Fruit fly (Drosophila melanogaster) whole organism, embryonic: ENCODE data around the gene CG9106.
A peak's percentile ranks its signal among the peaks of the same experiment; 100 is the strongest.

ENCODE experiments used
- Abd-B ChIP-seq: fragments of 200-800 bp; sonication (Bioruptor generic); optimal IDR thresholded peaks from 2 replicates; lab custom pipeline; 2018; ENCODE audit warnings: missing biosample characterization, mild to moderate bottlenecking, missing genetic modification characterization, moderate library complexity
- Atf-2 ChIP-seq: fragments of 200-800 bp; sonication (Bioruptor generic); optimal IDR thresholded peaks from 2 replicates; lab custom pipeline; 2016; ENCODE audit warnings: missing biosample characterization, missing genetic modification characterization
- Awh ChIP-seq: fragments of 200-800 bp; sonication (Bioruptor generic); IDR thresholded peaks from 2 replicates; pipeline ENCODE4, ENCODE4 v1.3.6; 2022; ENCODE audit warnings: missing biosample characterization, missing genetic modification characterization
- CG10654 ChIP-seq: fragments of 200-800 bp; sonication (Bioruptor generic); optimal IDR thresholded peaks from 2 replicates; lab custom pipeline; 2016; ENCODE audit warnings: missing biosample characterization, missing genetic modification characterization
- CG10959 ChIP-seq: fragments of 200-800 bp; sonication (Bioruptor generic); IDR thresholded peaks from 2 replicates; pipeline ENCODE4 v1.3.6; 2022; ENCODE audit warnings: missing biosample characterization, missing genetic modification characterization
- CG11093 ChIP-seq: fragments of 200-800 bp; sonication (Bioruptor generic); IDR thresholded peaks from 3 replicates; pipeline ENCODE4 v1.3.6; 2022; ENCODE audit warnings: missing biosample characterization, missing genetic modification characterization
- CG12104 ChIP-seq: fragments of 200-800 bp; sonication (Bioruptor generic); optimal IDR thresholded peaks from 3 replicates; lab custom pipeline; 2016; ENCODE audit warnings: missing biosample characterization, missing genetic modification characterization
- CG12942 ChIP-seq: fragments of 200-800 bp; sonication (Bioruptor generic); optimal IDR thresholded peaks from 3 replicates; lab custom pipeline; 2016; ENCODE audit warnings: missing biosample characterization, missing genetic modification characterization
- CG14014 ChIP-seq: fragments of 200-800 bp; sonication (Bioruptor generic); IDR thresholded peaks from 2 replicates; pipeline ENCODE4 v1.3.6; 2022; ENCODE audit warnings: missing biosample characterization, missing genetic modification characterization
- CG18262 ChIP-seq: fragments of 200-800 bp; optimal IDR thresholded peaks from 3 replicates; lab custom pipeline; 2019; ENCODE audit warnings: missing biosample characterization, mild to moderate bottlenecking, missing genetic modification characterization, moderate library complexity
- CG18619 ChIP-seq: fragments of 200-800 bp; sonication (Bioruptor generic); optimal IDR thresholded peaks from 3 replicates; lab custom pipeline; 2017; ENCODE audit warnings: missing biosample characterization, mild to moderate bottlenecking, missing genetic modification characterization
- CG2129 ChIP-seq: fragments of 200-800 bp; sonication (Bioruptor generic); IDR thresholded peaks from 2 replicates; pipeline ENCODE4 v1.3.6; 2022; ENCODE audit warnings: missing biosample characterization, missing genetic modification characterization; ENCODE audit not compliant: partially characterized antibody
- CG30403 ChIP-seq: fragments of 200-800 bp; sonication (Bioruptor generic); optimal IDR thresholded peaks from 3 replicates; lab custom pipeline; 2016; ENCODE audit warnings: missing biosample characterization, missing genetic modification characterization
- CG3163 ChIP-seq: fragments of 200-800 bp; sonication (Bioruptor generic); optimal IDR thresholded peaks from 3 replicates; lab custom pipeline; 2016; ENCODE audit warnings: missing biosample characterization, missing genetic modification characterization
- CG3726 ChIP-seq: fragments of 200-800 bp; sonication (Bioruptor generic); IDR thresholded peaks from 3 replicates; pipeline ENCODE4, ENCODE4 v1.3.6; 2022; ENCODE audit warnings: missing biosample characterization, missing genetic modification characterization
- CG3995 ChIP-seq: fragments of 200-800 bp; sonication (Bioruptor generic); optimal IDR thresholded peaks from 3 replicates; lab custom pipeline; 2016; ENCODE audit warnings: missing biosample characterization, missing genetic modification characterization
- CG4404 ChIP-seq: fragments of 200-800 bp; sonication (Bioruptor generic); IDR thresholded peaks from 2 replicates; pipeline ENCODE4 v1.3.6; 2022; ENCODE audit warnings: missing biosample characterization, missing genetic modification characterization
- CG7556 ChIP-seq: fragments of 200-800 bp; sonication (Bioruptor generic); optimal IDR thresholded peaks from 2 replicates; lab custom pipeline; 2017; ENCODE audit warnings: missing biosample characterization, mild to moderate bottlenecking, missing genetic modification characterization
- CG8388 ChIP-seq: fragments of 200-800 bp; sonication (Bioruptor generic); optimal IDR thresholded peaks from 2 replicates; lab custom pipeline; 2019; ENCODE audit warnings: missing biosample characterization, mild to moderate bottlenecking, missing genetic modification characterization, moderate library complexity
- CG8924 ChIP-seq: fragments of 200-800 bp; optimal IDR thresholded peaks from 3 replicates; lab custom pipeline; 2019; ENCODE audit warnings: missing biosample characterization, mild to moderate bottlenecking, missing genetic modification characterization, moderate library complexity
- CG9797 ChIP-seq: fragments of 200-800 bp; sonication (Bioruptor generic); optimal IDR thresholded peaks from 3 replicates; lab custom pipeline; 2018; ENCODE audit warnings: missing biosample characterization, mild to moderate bottlenecking, missing genetic modification characterization
- Camta ChIP-seq: fragments of 200-800 bp; sonication (Bioruptor generic); optimal IDR thresholded peaks from 2 replicates; lab custom pipeline; 2016; ENCODE audit warnings: missing biosample characterization, missing genetic modification characterization
- Hr78 ChIP-seq, 2 experiments: fragments of 200-800 bp in 1 of 2; fragments of >200 bp in 1 of 2; sonication (Bioruptor generic) in 1 of 2; optimal IDR thresholded peaks; 2 replicates each; lab custom pipeline; 2017 to 2019; ENCODE audit warnings: missing biosample characterization in 2 of 2, missing genetic modification characterization in 2 of 2, mild to moderate bottlenecking in 1 of 2, moderate library complexity in 1 of 2
- Kr ChIP-seq: fragments of 200-800 bp; sonication (Bioruptor generic); optimal IDR thresholded peaks from 2 replicates; lab custom pipeline; 2017; ENCODE audit warnings: missing biosample characterization, mild to moderate bottlenecking, missing genetic modification characterization
- MESR4 ChIP-seq: fragments of 200-800 bp; sonication (Bioruptor generic); optimal IDR thresholded peaks from 2 replicates; lab custom pipeline; 2018; ENCODE audit warnings: missing biosample characterization, mild to moderate bottlenecking, missing genetic modification characterization, moderate library complexity
- Mrtf ChIP-seq: fragments of 200-800 bp; sonication (Bioruptor generic); IDR thresholded peaks from 3 replicates; pipeline ENCODE4 v1.3.6; 2022; ENCODE audit warnings: missing biosample characterization, missing genetic modification characterization
- Pdp1 ChIP-seq, 2 experiments: fragments of 200-800 bp; sonication (Bioruptor generic); optimal IDR thresholded peaks; 3 replicates each; lab custom pipeline; 2016; ENCODE audit warnings: missing biosample characterization in 2 of 2, missing genetic modification characterization in 2 of 2, mild to moderate bottlenecking in 1 of 2, moderate library complexity in 1 of 2
- Sox102F ChIP-seq: fragments of 200-800 bp; sonication (Bioruptor generic); optimal IDR thresholded peaks from 2 replicates; lab custom pipeline; 2018; ENCODE audit warnings: missing biosample characterization, mild to moderate bottlenecking, missing genetic modification characterization, moderate library complexity
- Spps ChIP-seq: fragments of 200-800 bp; sonication (Bioruptor generic); optimal IDR thresholded peaks from 2 replicates; lab custom pipeline; 2018; ENCODE audit warnings: missing biosample characterization, mild to moderate bottlenecking, missing genetic modification characterization
- Sry-β ChIP-seq: fragments of 200-800 bp; sonication (Bioruptor generic); optimal IDR thresholded peaks from 2 replicates; lab custom pipeline; 2018; ENCODE audit warnings: missing biosample characterization, mild to moderate bottlenecking, missing genetic modification characterization, moderate library complexity
- Ssrp ChIP-seq: fragments of 200-800 bp; sonication (Bioruptor generic); optimal IDR thresholded peaks from 2 replicates; lab custom pipeline; 2018; ENCODE audit warnings: missing biosample characterization, mild to moderate bottlenecking, missing genetic modification characterization, moderate library complexity
- Stat92E ChIP-seq, 3 experiments: fragments of >200 bp in 2 of 3; fragments of 200-800 bp in 1 of 3; sonication (Bioruptor generic) in 1 of 3; optimal IDR thresholded peaks; 2 replicates each; lab custom pipeline; 2017 to 2019; ENCODE audit warnings: missing biosample characterization in 3 of 3, missing genetic modification characterization in 3 of 3, mild to moderate bottlenecking in 1 of 3, moderate library complexity in 1 of 3
- al ChIP-seq: fragments of 200-800 bp; sonication (Bioruptor generic); IDR thresholded peaks from 2 replicates; pipeline ENCODE4 v1.3.6; 2022; ENCODE audit warnings: missing biosample characterization, missing genetic modification characterization
- ap ChIP-seq: fragments of 200-800 bp; sonication (Bioruptor generic); IDR thresholded peaks from 2 replicates; pipeline ENCODE4 v1.3.6; 2022; ENCODE audit warnings: missing biosample characterization, missing genetic modification characterization
- chif ChIP-seq, 2 experiments: fragments of 200-800 bp; sonication (Bioruptor generic); optimal IDR thresholded peaks; 3 replicates each; lab custom pipeline; 2016; ENCODE audit warnings: missing biosample characterization in 2 of 2, missing genetic modification characterization in 2 of 2
- chn ChIP-seq: fragments of 200-800 bp; sonication (Bioruptor generic); optimal IDR thresholded peaks from 2 replicates; lab custom pipeline; 2016; ENCODE audit warnings: missing biosample characterization, missing genetic modification characterization
- croc ChIP-seq: fragments of 200-800 bp; sonication (Bioruptor generic); conservative IDR thresholded peaks from 3 replicates; pipeline ENCODE4 v1.3.6; 2022; ENCODE audit warnings: missing biosample characterization, missing genetic modification characterization
- da ChIP-seq: fragments of 200-800 bp; sonication (Bioruptor generic); optimal IDR thresholded peaks from 2 replicates; lab custom pipeline; 2016; ENCODE audit warnings: missing biosample characterization, missing genetic modification characterization
- dimm ChIP-seq: fragments of 200-800 bp; sonication (Bioruptor generic); IDR thresholded peaks from 2 replicates; pipeline ENCODE4 v1.3.6; 2022; ENCODE audit warnings: missing biosample characterization, missing genetic modification characterization
- gce ChIP-seq: fragments of 200-800 bp; sonication (Bioruptor generic); IDR thresholded peaks from 3 replicates; pipeline ENCODE4 v1.3.6; 2022; ENCODE audit warnings: missing biosample characterization, missing genetic modification characterization
- luna ChIP-seq: fragments of 200-800 bp; sonication (Bioruptor generic); optimal IDR thresholded peaks from 2 replicates; lab custom pipeline; 2016; ENCODE audit warnings: missing biosample characterization, missing genetic modification characterization
- mld ChIP-seq: fragments of 200-800 bp; sonication (Bioruptor generic); IDR thresholded peaks from 3 replicates; pipeline ENCODE4 v1.3.6; 2022; ENCODE audit warnings: missing biosample characterization, missing genetic modification characterization; ENCODE audit not compliant: partially characterized antibody
- phol ChIP-seq: fragments of 200-800 bp; sonication (Bioruptor generic); optimal IDR thresholded peaks from 3 replicates; lab custom pipeline; 2018; ENCODE audit warnings: missing biosample characterization, mild to moderate bottlenecking, missing genetic modification characterization, moderate library complexity
- repo ChIP-seq: fragments of 200-800 bp; sonication (Bioruptor generic); optimal IDR thresholded peaks from 2 replicates; lab custom pipeline; 2016; ENCODE audit warnings: missing biosample characterization, missing genetic modification characterization
- so ChIP-seq: fragments of 200-800 bp; sonication (Bioruptor generic); IDR thresholded peaks from 3 replicates; pipeline ENCODE4 v1.3.6; 2022; ENCODE audit warnings: missing biosample characterization, missing genetic modification characterization
- tap ChIP-seq: fragments of 200-800 bp; optimal IDR thresholded peaks from 3 replicates; lab custom pipeline; 2019; ENCODE audit warnings: missing biosample characterization, mild to moderate bottlenecking, missing genetic modification characterization, moderate library complexity
- ttk ChIP-seq: fragments of 200-800 bp; sonication (Bioruptor generic); IDR thresholded peaks from 2 replicates; pipeline ENCODE4 v2.1.2; 2022; ENCODE audit warnings: missing biosample characterization, missing genetic modification characterization
- unc-4 ChIP-seq: fragments of 200-800 bp; sonication (Bioruptor generic); IDR thresholded peaks from 2 replicates; pipeline ENCODE4 v1.3.6; 2022; ENCODE audit warnings: missing biosample characterization, missing genetic modification characterization; ENCODE audit not compliant: partially characterized antibody
- zen2 ChIP-seq: fragments of 200-800 bp; sonication (Bioruptor generic); IDR thresholded peaks from 3 replicates; pipeline ENCODE4 v1.3.6; 2022; ENCODE audit warnings: missing biosample characterization, missing genetic modification characterization; ENCODE audit not compliant: partially characterized antibody

The CG9106 gene

DNA sequence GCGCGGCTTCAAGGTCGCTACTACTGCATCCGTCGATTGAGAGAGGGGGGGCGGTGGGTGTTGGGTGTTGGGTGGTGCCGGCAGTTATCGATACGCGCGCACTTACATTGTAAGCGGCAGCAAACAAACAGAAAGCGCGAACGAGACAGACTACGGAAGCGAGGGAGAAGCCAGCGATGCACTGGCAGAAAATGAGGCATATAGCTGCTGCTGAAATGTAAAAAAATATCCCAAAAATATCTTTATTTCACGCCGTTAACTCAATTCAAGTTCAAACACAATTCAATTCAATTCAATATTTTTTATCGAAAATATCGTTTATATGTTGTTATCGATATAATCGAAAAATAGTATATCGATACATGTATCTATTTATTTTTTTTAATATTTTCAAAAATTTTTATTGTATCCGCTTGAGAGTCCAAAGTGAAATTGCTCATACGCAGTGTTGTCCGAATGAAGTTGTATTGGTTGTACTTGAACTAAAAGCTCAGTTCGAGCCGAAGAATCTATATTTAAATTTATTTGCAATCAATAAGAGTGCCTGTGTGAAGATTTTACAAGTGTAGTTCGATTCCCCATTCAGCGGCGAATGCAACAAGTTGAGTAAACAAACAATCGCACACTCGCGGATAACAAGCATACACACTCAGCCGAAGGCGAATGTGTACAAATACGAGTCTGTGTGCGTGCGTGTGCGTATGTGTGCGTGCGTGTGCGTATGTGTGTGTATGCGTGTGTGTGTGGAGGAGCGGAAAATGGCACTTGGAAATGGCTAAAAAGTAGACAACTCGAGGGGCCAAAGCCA lies 40.1 kb upstream of the CG9106 start (continued):
- TF ChIP-seq Ssrp (tag; lab: Kevin White, UChicago) (peak; percentile 38), ttk (peak; percentile 40; the same call in 1 of the 2 replicates), mld (GFP tag; lab: Robert Waterston, UW) (no peak), luna (no peak), chn (GFP tag; lab: Kevin White, UChicago) (no peak), CG8924 (tag; lab: Kevin White, UChicago) (peak; percentile 26), MESR4 (no peak), CG3995 (GFP tag; lab: Kevin White, UChicago) (no peak), CG8388 (peak; percentile 12), phol (tag; lab: Kevin White, UChicago) (peak; percentile 54), CG10654 (GFP tag; lab: Kevin White, UChicago) (peak; percentile 7), Kr (GFP tag; lab: Kevin White, UChicago) (no peak), tap (tag; lab: Kevin White, UChicago) (no peak), da (GFP tag; lab: Kevin White, UChicago) (no peak), CG30403 (GFP tag; lab: Kevin White, UChicago) (peak; percentile 54), CG12942 (GFP tag; lab: Kevin White, UChicago) (no peak), repo (GFP tag; lab: Kevin White, UChicago) (no peak), CG14014 (GFP tag; lab: Robert Waterston, UW) (0 out of 2 replicates have a peak, but pooled peaks have one; percentile 19), dimm (GFP tag; lab: Robert Waterston, UW) (no peak), Atf-2 (GFP tag; lab: Kevin White, UChicago) (no peak), al (GFP tag; lab: Robert Waterston, UW) (no peak), CG4404 (no peak), Abd-B (GFP tag; lab: Kevin White, UChicago) (peak; percentile 18), croc (GFP tag; lab: Robert Waterston, UW) (0 out of 3 replicates have a peak, but pooled peaks have one; percentile 14), CG10959 (GFP tag; lab: Robert Waterston, UW) (no peak), zen2 (GFP tag; lab: Robert Waterston, UW) (no peak), ap (GFP tag; lab: Robert Waterston, UW) (no peak), Hr78 (GFP tag; optimal IDR thresholded peaks at IDR 0.05; lab: Kevin White, UChicago) (no peak), Awh (peak; percentile 51; the same call in 1 of the 2 replicates), Camta (no peak), CG3726 (GFP tag; lab: Robert Waterston, UW) (0 out of 3 replicates have a peak, but pooled peaks have one; percentile 16), Mrtf (GFP tag; lab: Robert Waterston, UW) (no peak), gce (GFP tag; lab: Robert Waterston, UW) (peak; percentile 86; the same call in 2 of the 3 replicates), so (GFP tag; lab: Robert Waterston, UW) (no peak), CG18262 (tag; lab: Kevin White, UChicago) (peak; percentile 53), CG3163 (GFP tag; lab: Kevin White, UChicago) (no peak), CG9797 (GFP tag; lab: Kevin White, UChicago) (no peak), Sry-β (no peak), unc-4 (GFP tag; lab: Robert Waterston, UW) (no peak), CG11093 (GFP tag; lab: Robert Waterston, UW) (no peak), Pdp1 (GFP tag; optimal IDR thresholded peaks at IDR 0.05; lab: Kevin White, UChicago) (no peak), Sox102F (GFP tag; lab: Kevin White, UChicago) (peak; percentile 53), CG2129 (no peak), chif (GFP tag; optimal IDR thresholded peaks at IDR 0.05; lab: Kevin White, UChicago) (no peak), CG18619 (GFP tag; lab: Kevin White, UChicago) (peak; percentile 5), Spps (tag; lab: Kevin White, UChicago) (no peak), Stat92E (GFP tag; optimal IDR thresholded peaks at IDR 0.05; lab: Kevin White, UChicago) (peak in 1 of 3 experiments; percentile 42), CG7556 (peak; percentile 58), CG12104 (GFP tag; lab: Kevin White, UChicago) (peak; percentile 9)
